Fruit fly (Drosophila melanogaster) whole organism, embryonic: ENCODE results near the gene CG14655.
A peak's percentile ranks its signal among the peaks of the same experiment; 100 is the strongest.

Source experiments
- Bteb2 ChIP-seq: fragments of 200-800 bp; sonication (Bioruptor generic); optimal IDR thresholded peaks from 2 replicates; lab custom pipeline; 2016; ENCODE audit warnings: missing biosample characterization, missing genetic modification characterization
- CG14050 ChIP-seq: fragments of 200-800 bp; sonication (Bioruptor generic); IDR thresholded peaks from 3 replicates; pipeline ENCODE4 v1.3.6; 2022; ENCODE audit warnings: missing biosample characterization, missing genetic modification characterization
- CG17385 ChIP-seq: fragments of 200-800 bp; sonication (Bioruptor generic); optimal IDR thresholded peaks from 3 replicates; lab custom pipeline; 2018; ENCODE audit warnings: missing biosample characterization, mild to moderate bottlenecking, missing genetic modification characterization
- CG17912 ChIP-seq: fragments of 200-800 bp; sonication (Bioruptor generic); optimal IDR thresholded peaks from 2 replicates; lab custom pipeline; 2018; ENCODE audit warnings: missing biosample characterization, mild to moderate bottlenecking, missing genetic modification characterization
- CG18476 ChIP-seq: fragments of 200-800 bp; sonication (Bioruptor generic); optimal IDR thresholded peaks from 2 replicates; lab custom pipeline; 2016; ENCODE audit warnings: missing biosample characterization, mild to moderate bottlenecking, missing genetic modification characterization
- CG18599 ChIP-seq: fragments of 200-800 bp; sonication (Bioruptor generic); optimal IDR thresholded peaks from 3 replicates; lab custom pipeline; 2017; ENCODE audit warnings: missing biosample characterization, missing genetic modification characterization, mild to moderate bottlenecking, moderate library complexity, missing genetic modification reagents
- CG2120 ChIP-seq: fragments of 200-800 bp; sonication (Bioruptor generic); optimal IDR thresholded peaks from 3 replicates; lab custom pipeline; 2016; ENCODE audit warnings: missing biosample characterization, missing genetic modification characterization
- CG2678 ChIP-seq: fragments of 200-800 bp; sonication (Bioruptor generic); optimal IDR thresholded peaks from 3 replicates; lab custom pipeline; 2019; ENCODE audit warnings: missing biosample characterization, mild to moderate bottlenecking, missing genetic modification characterization, moderate library complexity
- CG30403 ChIP-seq: fragments of 200-800 bp; sonication (Bioruptor generic); optimal IDR thresholded peaks from 3 replicates; lab custom pipeline; 2016; ENCODE audit warnings: missing biosample characterization, missing genetic modification characterization
- CG32532 ChIP-seq: fragments of 200-800 bp; sonication (Bioruptor generic); IDR thresholded peaks from 2 replicates; pipeline ENCODE4 v1.3.6; 2022; ENCODE audit warnings: missing biosample characterization, missing genetic modification characterization
- CG3726 ChIP-seq: fragments of 200-800 bp; sonication (Bioruptor generic); IDR thresholded peaks from 3 replicates; pipeline ENCODE4, ENCODE4 v1.3.6; 2022; ENCODE audit warnings: missing biosample characterization, missing genetic modification characterization
- CG4328 ChIP-seq: fragments of 200-800 bp; sonication (Bioruptor generic); optimal IDR thresholded peaks from 3 replicates; lab custom pipeline; 2017; ENCODE audit warnings: missing biosample characterization, missing genetic modification reagents, missing genetic modification characterization
- CG4707 ChIP-seq: fragments of 200-800 bp; sonication (Bioruptor generic); optimal IDR thresholded peaks from 2 replicates; lab custom pipeline; 2018; ENCODE audit warnings: missing biosample characterization, mild to moderate bottlenecking, missing genetic modification characterization, moderate library complexity
- CG7963 ChIP-seq: fragments of 200-800 bp; sonication (Bioruptor generic); IDR thresholded peaks from 3 replicates; pipeline ENCODE4 v1.3.6; 2022; ENCODE audit warnings: missing biosample characterization, missing genetic modification characterization; ENCODE audit not compliant: partially characterized antibody
- CG9215 ChIP-seq: fragments of 200-800 bp; sonication (Bioruptor generic); IDR thresholded peaks from 2 replicates; pipeline ENCODE4 v1.3.6; 2022; ENCODE audit warnings: missing biosample characterization, missing genetic modification characterization
- Deaf1 ChIP-seq: fragments of 200-800 bp; optimal IDR thresholded peaks from 3 replicates; lab custom pipeline; 2019; ENCODE audit warnings: missing biosample characterization, mild to moderate bottlenecking, missing genetic modification characterization, moderate library complexity
- Dip2 ChIP-seq: fragments of 200-800 bp; sonication (Bioruptor generic); IDR thresholded peaks from 2 replicates; pipeline ENCODE4 v1.3.6; 2022; ENCODE audit warnings: missing biosample characterization, missing genetic modification characterization
- E2f1 ChIP-seq: fragments of 200-800 bp; sonication (Bioruptor generic); IDR thresholded peaks from 2 replicates; pipeline ENCODE4 v1.3.6; 2022; ENCODE audit warnings: missing biosample characterization, missing genetic modification characterization
- Fer1 ChIP-seq: fragments of 200-800 bp; sonication (Bioruptor generic); optimal IDR thresholded peaks from 2 replicates; lab custom pipeline; 2017; ENCODE audit warnings: missing biosample characterization, mild to moderate bottlenecking, missing genetic modification characterization
- Hmr ChIP-seq: fragments of 200-800 bp; sonication (Bioruptor generic); optimal IDR thresholded peaks from 3 replicates; lab custom pipeline; 2017; ENCODE audit warnings: mild to moderate bottlenecking, missing biosample characterization, missing genetic modification reagents, missing genetic modification characterization
- MBD-R2 ChIP-seq: fragments of 200-800 bp; sonication (Bioruptor generic); IDR thresholded peaks from 2 replicates; pipeline ENCODE4 v1.3.6; 2022; ENCODE audit warnings: missing biosample characterization, missing genetic modification characterization
- Max ChIP-seq: fragments of 200-800 bp; sonication (Bioruptor generic); optimal IDR thresholded peaks from 2 replicates; lab custom pipeline; 2016; ENCODE audit warnings: missing biosample characterization, mild to moderate bottlenecking, missing genetic modification characterization
- Med ChIP-seq: fragments of 200-800 bp; sonication (Bioruptor generic); peaks from one replicate; lab custom pipeline; 2016; ENCODE audit warnings: missing biosample characterization, missing genetic modification characterization, mild to moderate bottlenecking, inconsistent platforms, moderate library complexity
- NC2β ChIP-seq: fragments of 200-800 bp; sonication (Bioruptor generic); optimal IDR thresholded peaks from 2 replicates; lab custom pipeline; 2016; ENCODE audit warnings: missing biosample characterization, missing genetic modification characterization
- Nf-YB ChIP-seq: fragments of 200-800 bp; sonication (Bioruptor generic); optimal IDR thresholded peaks from 3 replicates; lab custom pipeline; 2019; ENCODE audit warnings: missing biosample characterization, mild to moderate bottlenecking, missing genetic modification characterization, moderate library complexity
- Rfx ChIP-seq: fragments of 200-800 bp; sonication (Bioruptor generic); IDR thresholded peaks from 2 replicates; pipeline ENCODE4 v1.3.6; 2022; ENCODE audit warnings: missing biosample characterization, missing genetic modification characterization
- Scr ChIP-seq: fragments of 200-800 bp; sonication (Bioruptor generic); IDR thresholded peaks from 2 replicates; pipeline ENCODE4 v1.3.6; 2022; ENCODE audit warnings: missing biosample characterization, missing genetic modification characterization; ENCODE audit not compliant: partially characterized antibody
- Sin3A ChIP-seq: fragments of >200 bp; optimal IDR thresholded peaks from 2 replicates; lab custom pipeline; 2018
- Spps ChIP-seq: fragments of 200-800 bp; sonication (Bioruptor generic); optimal IDR thresholded peaks from 2 replicates; lab custom pipeline; 2018; ENCODE audit warnings: missing biosample characterization, mild to moderate bottlenecking, missing genetic modification characterization
- ab ChIP-seq: fragments of 200-800 bp; sonication (Bioruptor generic); optimal IDR thresholded peaks from 2 replicates; lab custom pipeline; 2016; ENCODE audit warnings: missing biosample characterization, missing genetic modification characterization
- btn ChIP-seq: fragments of 200-800 bp; sonication (Bioruptor generic); optimal IDR thresholded peaks from 2 replicates; lab custom pipeline; 2016; ENCODE audit warnings: missing biosample characterization, missing genetic modification characterization
- chm ChIP-seq: fragments of 200-800 bp; sonication (Bioruptor generic); IDR thresholded peaks from 2 replicates; pipeline ENCODE4 v1.3.6; 2022; ENCODE audit warnings: missing biosample characterization, missing genetic modification characterization
- ci ChIP-seq: fragments of 200-800 bp; sonication (Bioruptor generic); IDR thresholded peaks from 3 replicates; pipeline ENCODE4 v1.3.6; 2022; ENCODE audit warnings: missing biosample characterization, missing genetic modification characterization
- croc ChIP-seq: fragments of 200-800 bp; sonication (Bioruptor generic); conservative IDR thresholded peaks from 3 replicates; pipeline ENCODE4 v1.3.6; 2022; ENCODE audit warnings: missing biosample characterization, missing genetic modification characterization
- grn ChIP-seq: fragments of 200-800 bp; sonication (Bioruptor generic); optimal IDR thresholded peaks from 3 replicates; lab custom pipeline; 2017; ENCODE audit warnings: missing biosample characterization, missing genetic modification characterization
- ham ChIP-seq: fragments of 200-800 bp; sonication (Bioruptor generic); IDR thresholded peaks from 2 replicates; pipeline ENCODE4 v1.3.6; 2022; ENCODE audit warnings: missing biosample characterization, missing genetic modification characterization
- lab ChIP-seq: fragments of 200-800 bp; sonication (Bioruptor generic); optimal IDR thresholded peaks from 3 replicates; lab custom pipeline; 2017; ENCODE audit warnings: missing biosample characterization, missing genetic modification characterization, mild to moderate bottlenecking, moderate library complexity, missing genetic modification reagents
- oc ChIP-seq: fragments of 200-800 bp; sonication (Bioruptor generic); optimal IDR thresholded peaks from 2 replicates; lab custom pipeline; 2018; ENCODE audit warnings: missing biosample characterization, mild to moderate bottlenecking, missing genetic modification characterization, moderate library complexity
- odd ChIP-seq: fragments of 200-800 bp; sonication (Bioruptor generic); optimal IDR thresholded peaks from 2 replicates; lab custom pipeline; 2017; ENCODE audit warnings: missing biosample characterization, mild to moderate bottlenecking, missing genetic modification characterization
- org-1 ChIP-seq: fragments of 200-800 bp; sonication (Bioruptor generic); optimal IDR thresholded peaks from 2 replicates; lab custom pipeline; 2017; ENCODE audit warnings: missing biosample characterization, missing genetic modification characterization
- pan ChIP-seq, 4 experiments: fragments of >200 bp in 3 of 4; fragments of 200-800 bp in 1 of 4; sonication (Bioruptor generic) in 1 of 4; optimal IDR thresholded peaks in 3 of 4; IDR thresholded peaks in 1 of 4; 2 replicates each; pipeline versions ENCODE4 v1.3.6 to Lab custom; 2017 to 2022; ENCODE audit warnings: missing biosample characterization in 2 of 4, missing genetic modification characterization in 2 of 4, mixed read lengths in 1 of 4
- phol ChIP-seq: fragments of 200-800 bp; sonication (Bioruptor generic); optimal IDR thresholded peaks from 3 replicates; lab custom pipeline; 2018; ENCODE audit warnings: missing biosample characterization, mild to moderate bottlenecking, missing genetic modification characterization, moderate library complexity
- pnt ChIP-seq: fragments of 200-800 bp; sonication (Bioruptor generic); optimal IDR thresholded peaks from 3 replicates; lab custom pipeline; 2016; ENCODE audit warnings: missing biosample characterization, missing genetic modification characterization
- pros ChIP-seq: fragments of 200-800 bp; sonication (Bioruptor generic); optimal IDR thresholded peaks from 3 replicates; lab custom pipeline; 2019; ENCODE audit warnings: missing biosample characterization, mild to moderate bottlenecking, missing genetic modification characterization, moderate library complexity
- ranshi ChIP-seq: fragments of 200-800 bp; sonication (Bioruptor generic); IDR thresholded peaks from 2 replicates; pipeline ENCODE4 v1.3.6; 2022; ENCODE audit warnings: missing biosample characterization, missing genetic modification characterization
- run ChIP-seq: fragments of 200-800 bp; sonication (Bioruptor generic); optimal IDR thresholded peaks from 3 replicates; lab custom pipeline; 2018; ENCODE audit warnings: missing biosample characterization, mild to moderate bottlenecking, missing genetic modification characterization
- tap ChIP-seq: fragments of 200-800 bp; optimal IDR thresholded peaks from 3 replicates; lab custom pipeline; 2019; ENCODE audit warnings: missing biosample characterization, mild to moderate bottlenecking, missing genetic modification characterization, moderate library complexity
- trem ChIP-seq: fragments of 200-800 bp; optimal IDR thresholded peaks from 3 replicates; lab custom pipeline; 2019; ENCODE audit warnings: missing biosample characterization, mild to moderate bottlenecking, missing genetic modification characterization, moderate library complexity
- zen ChIP-seq: fragments of 200-800 bp; sonication (Bioruptor generic); optimal IDR thresholded peaks from 3 replicates; lab custom pipeline; 2018; ENCODE audit warnings: missing biosample characterization, mild to moderate bottlenecking, missing genetic modification characterization, moderate library complexity
- zfh2 ChIP-seq: fragments of 200-800 bp; sonication (Bioruptor generic); optimal IDR thresholded peaks from 2 replicates; lab custom pipeline; 2016; ENCODE audit warnings: missing biosample characterization, missing genetic modification characterization

The CG14655 gene

dm6 chr3R:4775371-4775770 is 4.7 kb downstream of the CG14655 start (continued):
- TF ChIP-seq odd (GFP tag; lab: Kevin White, UChicago): no peak
- TF ChIP-seq Nf-YB (GFP tag; lab: Kevin White, UChicago): no peak
- no peak for TF ChIP-seq CG17385 (GFP tag; lab: Kevin White, UChicago)
- no peak for TF ChIP-seq CG17912 (GFP tag; lab: Kevin White, UChicago)
- peak; percentile 61 for TF ChIP-seq CG2120
- no peak for TF ChIP-seq grn (GFP tag; lab: Kevin White, UChicago)
- TF ChIP-seq Dip2 (GFP tag; lab: Robert Waterston, UW): no peak
- TF ChIP-seq NC2β (GFP tag; lab: Kevin White, UChicago): peak; percentile 22
- peak; percentile 51 for TF ChIP-seq CG30403 (GFP tag; lab: Kevin White, UChicago)
- TF ChIP-seq CG4707 (GFP tag; lab: Kevin White, UChicago): no peak
- no peak for TF ChIP-seq CG18476 (GFP tag; lab: Kevin White, UChicago)
- TF ChIP-seq zfh2 (GFP tag; lab: Kevin White, UChicago): peak; percentile 37
- TF ChIP-seq btn (GFP tag; lab: Kevin White, UChicago): no peak
- TF ChIP-seq pan (optimal IDR thresholded peaks at IDR 0.05; lab: Kevin White, UChicago): no peak
- peak in 1 of 2 experiments; percentile 33 for TF ChIP-seq pan (GFP tag; optimal IDR thresholded peaks at IDR 0.05 in 1 of 2, IDR thresholded peaks at IDR 0.05 in 1 of 2)
- TF ChIP-seq ham (GFP tag; lab: Robert Waterston, UW): no peak
- no peak for TF ChIP-seq Scr (GFP tag; lab: Robert Waterston, UW)
- TF ChIP-seq tap (tag; lab: Kevin White, UChicago): no peak
- peak; percentile 59 for TF ChIP-seq CG32532 (GFP tag; lab: Robert Waterston, UW)
- TF ChIP-seq pnt (GFP tag; lab: Kevin White, UChicago): peak; percentile 1
- peak; percentile 34 for TF ChIP-seq zen (tag; lab: Kevin White, UChicago)
- TF ChIP-seq, all 482 proteins: peak for 148

dm6 chr3R:4774953-4775352 is 5.1 kb downstream of the CG14655 start, which contains the start of gene CG44088:
TSS of gene CG44088 (minus strand) at chr3R:4775053.
- TF ChIP-seq CG14050 (GFP tag; lab: Robert Waterston, UW) (no peak), Sin3A (lab: Kevin White, UChicago) (no peak), phol (tag; lab: Kevin White, UChicago) (no peak), MBD-R2 (GFP tag; lab: Robert Waterston, UW) (no peak), org-1 (GFP tag; lab: Kevin White, UChicago) (no peak), CG7963 (no peak), CG3726 (no peak), CG4328 (no peak), E2f1 (GFP tag; lab: Robert Waterston, UW) (no peak), CG2678 (tag; lab: Kevin White, UChicago) (no peak), Max (GFP tag; lab: Kevin White, UChicago) (no peak), Fer1 (no peak), Rfx (GFP tag; lab: Robert Waterston, UW) (no peak), chm (GFP tag; lab: Robert Waterston, UW) (no peak)

dm6 chr3R:4773097-4773496 is 7.0 kb downstream of the CG14655 start, which contains the start of gene CG44098:
TSS of gene CG44098 (minus strand) at chr3R:4773197.
- TF ChIP-seq Bteb2 (GFP tag; lab: Kevin White, UChicago) (no peak), trem (tag; lab: Kevin White, UChicago) (no peak), run (tag; lab: Kevin White, UChicago) (no peak), ranshi (no peak), lab (GFP tag; lab: Kevin White, UChicago) (peak; percentile 25), Spps (no peak), Med (peak; percentile 52), pros (GFP tag; lab: Kevin White, UChicago) (no peak), Deaf1 (tag; lab: Kevin White, UChicago) (peak; percentile 31), croc (no peak), ci (GFP tag; lab: Robert Waterston, UW) (no peak), ab (no peak), CG18599 (GFP tag; lab: Kevin White, UChicago) (peak; percentile 32), Hmr (GFP tag; lab: Kevin White, UChicago) (no peak), oc (tag; lab: Kevin White, UChicago) (no peak), CG9215 (GFP tag; lab: Robert Waterston, UW) (no peak)
